Fruit fly (Drosophila melanogaster) whole organism, pupa: ENCODE results near the gene CG15020.

ENCODE experiments used
- CG12605 ChIP-seq: fragments of 200-800 bp; sonication (Bioruptor generic); IDR thresholded peaks from 2 replicates; pipeline ENCODE4 v1.3.6; 2022; ENCODE audit warnings: missing biosample characterization, missing genetic modification characterization
- CG8159 ChIP-seq: fragments of 200-800 bp; sonication (Bioruptor generic); optimal IDR thresholded peaks from 3 replicates; lab custom pipeline; 2018; ENCODE audit warnings: missing biosample characterization, mild to moderate bottlenecking, missing genetic modification characterization, moderate library complexity
- D1 ChIP-seq: fragments of 200-800 bp; sonication (Bioruptor generic); optimal IDR thresholded peaks from 2 replicates; lab custom pipeline; 2018; ENCODE audit warnings: missing biosample characterization, mild to moderate bottlenecking, missing genetic modification characterization, moderate library complexity
- EcR ChIP-seq: fragments of 200-800 bp; sonication (Bioruptor generic); optimal IDR thresholded peaks from 3 replicates; lab custom pipeline; 2019; ENCODE audit warnings: missing biosample characterization, missing genetic modification characterization, mild to moderate bottlenecking, moderate library complexity, missing genetic modification reagents

DNA sequence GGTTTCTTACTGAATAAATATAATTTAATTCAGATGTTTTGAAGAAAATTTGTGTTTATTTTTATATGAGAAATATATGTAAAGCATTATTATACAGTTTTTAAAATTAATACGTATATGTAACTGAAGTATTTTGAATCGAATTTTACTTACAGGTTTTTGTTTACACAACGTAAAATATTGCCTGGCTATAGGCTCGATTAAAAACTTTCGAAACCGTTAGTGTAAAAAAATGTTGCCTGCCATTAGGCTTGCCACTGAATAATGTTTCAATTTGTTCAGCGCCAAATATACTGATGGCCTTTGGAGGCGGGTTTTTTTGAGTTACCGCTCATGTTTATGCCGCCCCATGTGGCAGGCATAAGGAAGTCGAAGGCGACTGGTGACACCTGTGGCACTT is 5.1 kb downstream of the CG15020 start:
- TF ChIP-seq EcR (GFP tag; lab: Kevin White, UChicago) (no peak), CG12605 (GFP tag; lab: Robert Waterston, UW) (no peak), CG8159 (tag; lab: Kevin White, UChicago) (no peak), D1 (tag; lab: Kevin White, UChicago) (no peak)
